Worm (Caenorhabditis elegans) whole organism, late embryonic: ENCODE results near the gene C45B2.2.

Experiments used
- ama-1 ChIP-seq: fragments of 150-350 bp; optimal IDR thresholded peaks from 2 replicates; lab custom pipeline; 2014
- hlh-6 ChIP-seq: sonication (generic microtip); optimal IDR thresholded peaks from 2 replicates; lab custom pipeline; 2016; ENCODE audit warnings: missing genotype, missing genetic modification characterization, missing compliant biosample characterization
- lim-6 ChIP-seq: sonication (generic microtip); optimal IDR thresholded peaks from 2 replicates; lab custom pipeline; 2016; ENCODE audit warnings: missing genetic modification characterization, missing compliant biosample characterization
- zip-5 ChIP-seq: sonication (generic microtip); optimal IDR thresholded peaks from 2 replicates; lab custom pipeline; 2016; ENCODE audit warnings: missing genetic modification characterization, missing compliant biosample characterization

DNA sequence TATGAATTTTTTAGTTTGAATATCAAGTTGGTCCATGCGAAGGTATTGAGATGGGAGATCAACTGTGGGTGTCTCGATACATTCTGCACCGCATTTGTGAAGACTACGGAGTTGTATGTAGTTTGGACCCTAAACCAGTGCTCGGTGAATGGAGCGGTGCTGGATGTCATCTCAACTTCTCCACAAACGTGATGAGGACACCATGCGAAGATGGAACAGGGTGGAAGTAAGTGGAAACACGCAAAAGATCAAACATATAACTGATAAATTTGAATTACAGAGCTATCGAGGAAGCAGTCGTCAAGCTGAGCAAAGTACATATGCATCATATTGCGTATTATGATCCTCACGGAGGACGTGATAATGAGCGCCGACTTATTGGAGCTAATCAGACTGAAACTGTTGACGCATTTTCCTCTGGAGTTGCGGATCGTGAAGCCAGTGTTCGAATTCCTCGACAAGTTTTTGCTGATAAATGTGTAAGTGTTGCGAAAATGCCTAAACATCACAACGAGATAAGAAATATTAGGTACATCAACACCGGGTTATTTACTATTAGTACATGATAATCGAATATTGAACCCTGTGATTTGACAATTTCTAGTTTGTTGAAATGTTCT lies 25.3 kb upstream of the C45B2.2 start:
- TF ChIP-seq hlh-6 (tag; lab: Kevin White, UChicago) (no peak), lim-6 (tag; lab: Kevin White, UChicago) (no peak), ama-1 (lab: Kevin White, UChicago) (no peak), zip-5 (tag; lab: Kevin White, UChicago) (no peak)
